Worm (Caenorhabditis elegans) whole organism, L1 larva: Measurements from ENCODE around the gene osm-9.

Source experiments
- aha-1 ChIP-seq: fragments of 150-350 bp; optimal IDR thresholded peaks from 2 replicates; lab custom pipeline; 2014; ENCODE audit warnings: missing biosample characterization, missing genetic modification characterization
- alr-1 ChIP-seq: fragments of 200-800 bp; sonication (Bioruptor generic); optimal IDR thresholded peaks from 2 replicates; lab custom pipeline; 2018; ENCODE audit warnings: borderline replicate concordance, mild to moderate bottlenecking, missing genetic modification characterization, missing compliant biosample characterization
- ceh-63 ChIP-seq: fragments of 200-800 bp; sonication (Bioruptor generic); optimal IDR thresholded peaks from 2 replicates; lab custom pipeline; 2018; ENCODE audit warnings: mild to moderate bottlenecking, missing genetic modification characterization, missing compliant biosample characterization
- ceh-8 ChIP-seq: fragments of 200-800 bp; sonication (Bioruptor generic); optimal IDR thresholded peaks from 2 replicates; lab custom pipeline; 2018; ENCODE audit warnings: mild to moderate bottlenecking, missing genetic modification characterization, moderate library complexity, missing compliant biosample characterization
- ceh-82 ChIP-seq, 3 experiments: fragments of 150-350 bp in 1 of 3; sonication (generic microtip) in 2 of 3; optimal IDR thresholded peaks; 2 replicates each; lab custom pipeline; 2014 to 2017; ENCODE audit warnings: missing biosample characterization in 3 of 3, missing genetic modification characterization in 3 of 3
- ceh-88 ChIP-seq: fragments of 200-800 bp; sonication (Bioruptor generic); IDR thresholded peaks from 2 replicates; pipeline ENCODE4 v1.3.6; 2022; ENCODE audit warnings: missing genetic modification characterization, missing compliant biosample characterization
- ceh-90 ChIP-seq: sonication (generic microtip); optimal IDR thresholded peaks from 2 replicates; lab custom pipeline; 2016; ENCODE audit warnings: missing genetic modification characterization, missing compliant biosample characterization
- dpl-1 ChIP-seq, 3 experiments: fragments of 150-350 bp in 2 of 3; sonication (generic microtip) in 1 of 3; optimal IDR thresholded peaks; 2 replicates each; lab custom pipeline; 2014 to 2017; ENCODE audit warnings: missing biosample characterization in 3 of 3, missing genetic modification characterization in 3 of 3, missing genetic modification reagents in 3 of 3
- dsc-1 ChIP-seq: sonication (generic microtip); optimal IDR thresholded peaks from 2 replicates; lab custom pipeline; 2016; ENCODE audit warnings: mild to moderate bottlenecking, missing genetic modification characterization, missing compliant biosample characterization
- efl-1 ChIP-seq, 4 experiments: fragments of 150-350 bp; optimal IDR thresholded peaks in 3 of 4; peaks in 1 of 4; 1 replicate in 1 of 4; 2 replicates in 3 of 4; lab custom pipeline; 2014; ENCODE audit warnings: missing biosample characterization in 2 of 4, missing genetic modification characterization in 2 of 4, missing genetic modification reagents in 2 of 4
- fkh-4 ChIP-seq: sonication (generic microtip); optimal IDR thresholded peaks from 2 replicates; lab custom pipeline; 2016; ENCODE audit warnings: missing compliant biosample characterization, missing genetic modification characterization, borderline replicate concordance
- fos-1 ChIP-seq: fragments of 150-350 bp; optimal IDR thresholded peaks from 2 replicates; lab custom pipeline; 2014; ENCODE audit warnings: missing biosample characterization, missing genetic modification characterization
- grh-1 ChIP-seq: fragments of 200-800 bp; sonication (Bioruptor generic); IDR thresholded peaks from 2 replicates; pipeline ENCODE4 v1.3.6; 2022; ENCODE audit warnings: missing genetic modification reagents, missing genetic modification characterization, missing compliant biosample characterization
- hlh-17 ChIP-seq: fragments of 200-800 bp; sonication (Bioruptor generic); optimal IDR thresholded peaks from 2 replicates; lab custom pipeline; 2018; ENCODE audit warnings: missing genetic modification characterization, mild to moderate bottlenecking, missing compliant biosample characterization, moderate library complexity, borderline replicate concordance
- isw-1 ChIP-seq: fragments of 200-800 bp; sonication (Bioruptor generic); IDR thresholded peaks from 2 replicates; pipeline ENCODE4 v1.3.6; 2022; ENCODE audit warnings: missing genetic modification characterization, missing compliant biosample characterization
- lin-15B ChIP-seq: fragments of 150-350 bp; sonication (generic microtip); optimal IDR thresholded peaks from 3 replicates; lab custom pipeline; 2014; ENCODE audit warnings: missing biosample characterization, missing genetic modification characterization
- lin-39 ChIP-seq: fragments of 150-350 bp; optimal IDR thresholded peaks from 2 replicates; lab custom pipeline; 2014; ENCODE audit warnings: missing biosample characterization, missing genetic modification reagents, missing genetic modification characterization
- lsy-2 ChIP-seq, 2 experiments: fragments of 150-350 bp; optimal IDR thresholded peaks; 2 replicates each; lab custom pipeline; 2014; ENCODE audit warnings: missing biosample characterization in 2 of 2, missing genetic modification characterization in 2 of 2
- mab-9 ChIP-seq: fragments of 200-800 bp; sonication (Bioruptor generic); IDR thresholded peaks from 2 replicates; pipeline ENCODE4 v1.3.6; 2022; ENCODE audit warnings: missing genetic modification reagents, missing genetic modification characterization, missing compliant biosample characterization
- mef-2 ChIP-seq: fragments of 150-350 bp; optimal IDR thresholded peaks from 2 replicates; lab custom pipeline; 2014; ENCODE audit warnings: missing biosample characterization, missing genetic modification characterization
- nhr-11 ChIP-seq: fragments of 150-350 bp; optimal IDR thresholded peaks from 2 replicates; lab custom pipeline; 2014; ENCODE audit warnings: missing biosample characterization, missing genetic modification characterization
- nhr-12 ChIP-seq: sonication (generic microtip); optimal IDR thresholded peaks from 2 replicates; lab custom pipeline; 2017; ENCODE audit warnings: missing biosample characterization, missing genetic modification characterization
- nhr-19 ChIP-seq: fragments of 200-800 bp; sonication (Bioruptor generic); conservative IDR thresholded peaks from 2 replicates; pipeline ENCODE4 v1.3.6; 2022; ENCODE audit warnings: missing genetic modification characterization, missing compliant biosample characterization
- nhr-237 ChIP-seq: fragments of 150-350 bp; optimal IDR thresholded peaks from 2 replicates; lab custom pipeline; 2014; ENCODE audit warnings: missing biosample characterization, missing genetic modification characterization
- nhr-47 ChIP-seq: sonication (generic microtip); optimal IDR thresholded peaks from 2 replicates; lab custom pipeline; 2016; ENCODE audit warnings: mild to moderate bottlenecking, missing genetic modification characterization, moderate library complexity, missing compliant biosample characterization
- nhr-76 ChIP-seq: sonication (generic microtip); optimal IDR thresholded peaks from 2 replicates; lab custom pipeline; 2017; ENCODE audit warnings: missing biosample characterization, missing genetic modification characterization
- pax-3 ChIP-seq: fragments of 200-800 bp; sonication (Bioruptor generic); optimal IDR thresholded peaks from 2 replicates; lab custom pipeline; 2018; ENCODE audit warnings: mild to moderate bottlenecking, missing genetic modification characterization, moderate library complexity, missing compliant biosample characterization
- pqm-1 ChIP-seq: sonication (generic microtip); optimal IDR thresholded peaks from 3 replicates; lab custom pipeline; 2017; ENCODE audit warnings: missing biosample characterization, missing genetic modification characterization
- skn-1 ChIP-seq: fragments of 150-350 bp; optimal IDR thresholded peaks from 2 replicates; lab custom pipeline; 2014; ENCODE audit warnings: missing biosample characterization, missing genetic modification characterization
- snu-23 ChIP-seq: sonication (generic microtip); optimal IDR thresholded peaks from 2 replicates; lab custom pipeline; 2016; ENCODE audit warnings: missing genetic modification characterization, missing compliant biosample characterization
- sptf-1 ChIP-seq: fragments of 150-350 bp; optimal IDR thresholded peaks from 2 replicates; lab custom pipeline; 2014; ENCODE audit warnings: missing biosample characterization, missing genetic modification characterization
- sup-37 ChIP-seq: fragments of 200-800 bp; sonication (Bioruptor generic); optimal IDR thresholded peaks from 2 replicates; lab custom pipeline; 2018; ENCODE audit warnings: mild to moderate bottlenecking, missing genetic modification characterization, missing compliant biosample characterization
- tlp-1 ChIP-seq: fragments of 150-350 bp; optimal IDR thresholded peaks from 2 replicates; lab custom pipeline; 2014; ENCODE audit warnings: missing biosample characterization, missing genetic modification characterization
- unc-62 ChIP-seq: fragments of 150-350 bp; optimal IDR thresholded peaks from 2 replicates; lab custom pipeline; 2014; ENCODE audit warnings: missing biosample characterization, missing genetic modification reagents, missing genetic modification characterization
- unc-98 ChIP-seq: fragments of 200-800 bp; sonication (Bioruptor generic); IDR thresholded peaks from 2 replicates; pipeline ENCODE4 v1.3.6; 2022; ENCODE audit warnings: missing genetic modification characterization, missing compliant biosample characterization
- vab-15 ChIP-seq: sonication (generic microtip); optimal IDR thresholded peaks from 2 replicates; lab custom pipeline; 2017; ENCODE audit warnings: missing genotype, mild to moderate bottlenecking, missing genetic modification characterization, missing compliant biosample characterization
- xbp-1 ChIP-seq: sonication (generic microtip); optimal IDR thresholded peaks from 2 replicates; lab custom pipeline; 2016; ENCODE audit warnings: missing genetic modification characterization, missing compliant biosample characterization
- zag-1 ChIP-seq: fragments of 150-350 bp; optimal IDR thresholded peaks from 2 replicates; lab custom pipeline; 2014; ENCODE audit warnings: missing biosample characterization, missing genetic modification characterization
- ztf-11 ChIP-seq, 2 experiments: sonication (generic microtip); optimal IDR thresholded peaks; 2 replicates each; lab custom pipeline; 2016 to 2017; ENCODE audit warnings: missing genetic modification characterization in 2 of 2, missing biosample characterization in 1 of 2, missing compliant biosample characterization in 1 of 2

The osm-9 gene

ce11 chrIV:3532167-3532566 is 25.1 kb downstream of the osm-9 start, which contains the start of gene M57.1:
Gene M57.1 (plus strand): TSS chrIV:3532467.
- no peak for TF ChIP-seq zag-1 (tag; lab: Kevin White, UChicago)

- no peak for TF ChIP-seq snu-23
- no peak for TF ChIP-seq aha-1 (tag; lab: Kevin White, UChicago)
Measured at ce11 chrIV:3531535-3531934, 25.7 kb downstream of the osm-9 start.

DNA sequence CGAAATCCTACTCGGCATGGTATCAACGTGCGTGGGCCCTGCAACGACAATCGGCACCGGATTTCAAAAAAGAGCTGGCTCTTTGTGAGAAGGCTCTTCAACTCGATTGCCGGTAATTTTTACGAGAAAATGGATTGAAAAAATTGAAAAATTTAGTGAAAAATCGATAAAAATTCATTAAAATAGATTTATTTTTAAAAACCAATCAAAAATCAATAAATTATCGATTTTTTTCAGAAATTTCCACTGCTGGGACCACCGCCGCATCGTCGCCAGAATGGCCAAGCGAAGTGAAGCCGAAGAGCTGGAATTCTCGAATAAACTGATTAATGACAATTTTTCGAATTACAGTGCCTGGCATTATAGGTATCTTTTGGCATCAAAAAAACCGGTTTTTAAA is 29.4 kb downstream of the osm-9 start:
- TF ChIP-seq dpl-1 (GFP tag; optimal IDR thresholded peaks at IDR 0.05; lab: Kevin White, UChicago), result no peak
- TF ChIP-seq ceh-8 (GFP tag; lab: Kevin White, UChicago), result no peak
- TF ChIP-seq pax-3 (tag; lab: Kevin White, UChicago), result no peak
- no peak for TF ChIP-seq tlp-1
- no peak for TF ChIP-seq lin-15B (tag; lab: Kevin White, UChicago)
- no peak for TF ChIP-seq sptf-1 (tag; lab: Kevin White, UChicago)
- TF ChIP-seq ceh-82 (tag; optimal IDR thresholded peaks at IDR 0.05; lab: Kevin White, UChicago), result no peak
- no peak for TF ChIP-seq unc-62 (GFP tag; lab: Kevin White, UChicago)
- TF ChIP-seq alr-1 (tag; lab: Kevin White, UChicago), result no peak
- no peak for TF ChIP-seq skn-1 (tag; lab: Kevin White, UChicago)
- no peak for TF ChIP-seq unc-98
- no peak for TF ChIP-seq nhr-47 (tag; lab: Kevin White, UChicago)
- TF ChIP-seq nhr-12 (tag; lab: Kevin White, UChicago), result no peak
- TF ChIP-seq vab-15 (tag; lab: Kevin White, UChicago), result no peak
- no peak for TF ChIP-seq nhr-237 (tag; lab: Kevin White, UChicago)

ce11 chrIV:3526831-3527404 is 30.3 kb downstream of the osm-9 start, which contains the start of gene M57.2:
Gene M57.2 (plus strand): TSS chrIV:3527354.
- TF ChIP-seq sup-37 (GFP tag; lab: Kevin White, UChicago) (no peak), ztf-11 (tag; optimal IDR thresholded peaks at IDR 0.05; lab: Kevin White, UChicago) (no peak), nhr-19 (no peak), nhr-76 (no peak), hlh-17 (no peak), pqm-1 (tag; lab: Kevin White, UChicago) (no peak), ceh-88 (GFP tag; lab: Robert Waterston, UW) (no peak), lsy-2 (tag; optimal IDR thresholded peaks at IDR 0.05; lab: Kevin White, UChicago) (no peak), lin-39 (tag; lab: Kevin White, UChicago) (no peak), sptf-1 (tag; lab: Kevin White, UChicago) (no peak), nhr-11 (tag; lab: Kevin White, UChicago) (no peak), mef-2 (tag; lab: Kevin White, UChicago) (no peak), nhr-47 (tag; lab: Kevin White, UChicago) (no peak), fkh-4 (tag; lab: Kevin White, UChicago) (no peak), mab-9 (GFP tag; lab: Robert Waterston, UW) (no peak)

DNA sequence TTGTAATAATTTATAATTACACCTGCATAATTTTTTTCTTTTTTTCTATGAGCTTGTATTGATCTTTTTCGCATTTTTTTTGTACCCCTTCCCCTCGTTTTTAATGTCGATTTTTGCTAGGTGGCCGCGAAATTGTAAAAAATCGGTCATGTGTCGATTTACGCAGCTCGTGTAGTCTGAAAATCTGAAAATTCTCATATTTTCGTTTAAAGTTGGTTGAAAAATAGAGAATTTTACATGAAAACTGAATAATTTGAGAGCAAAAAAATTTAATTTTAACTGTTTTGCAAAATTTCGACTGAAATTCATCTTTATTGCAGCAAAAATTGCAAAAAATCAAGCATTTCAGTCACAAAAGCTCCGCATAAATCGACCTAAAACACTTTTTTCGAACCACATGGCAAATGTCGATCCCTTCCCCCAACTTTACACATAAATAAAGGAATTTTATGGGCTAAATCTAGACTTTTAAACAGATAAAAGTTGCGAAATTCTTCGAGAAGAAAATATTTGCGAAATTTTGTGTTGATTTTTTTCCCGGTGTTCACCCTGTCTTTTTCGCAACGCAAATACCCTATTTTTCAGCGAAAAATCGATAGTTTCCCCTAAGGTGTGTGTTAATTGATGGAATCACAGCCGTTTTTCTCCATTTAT is 31.0 kb downstream of the osm-9 start:
- no peak for TF ChIP-seq unc-62 (GFP tag; lab: Kevin White, UChicago)
- no peak for TF ChIP-seq grh-1 (GFP tag; lab: Robert Waterston, UW)
- TF ChIP-seq dsc-1 (tag; lab: Kevin White, UChicago), result peak; percentile 0
- TF ChIP-seq fos-1 (tag; lab: Kevin White, UChicago), result no peak
- peak; percentile 13 for TF ChIP-seq skn-1 (tag; lab: Kevin White, UChicago)
- TF ChIP-seq xbp-1, result no peak
- TF ChIP-seq pqm-1 (tag; lab: Kevin White, UChicago), result no peak
- no peak for TF ChIP-seq fkh-4 (tag; lab: Kevin White, UChicago)
- no peak for TF ChIP-seq lin-39 (tag; lab: Kevin White, UChicago)
- no peak for TF ChIP-seq ceh-63
- no peak for TF ChIP-seq ceh-90
- no peak for TF ChIP-seq vab-15 (tag; lab: Kevin White, UChicago)
- no peak for TF ChIP-seq aha-1 (tag; lab: Kevin White, UChicago)
- no peak for TF ChIP-seq efl-1 (optimal IDR thresholded peaks at IDR 0.05; lab: Kevin White, UChicago)
- TF ChIP-seq efl-1 (GFP tag; optimal IDR thresholded peaks at IDR 0.05 in 1 of 2; lab: Kevin White, UChicago), result peak in 1 of 2 experiments; percentile 73
- no peak for TF ChIP-seq isw-1
